Worm (Caenorhabditis elegans): ENCODE measurements around the gene aipr-1.

The aipr-1 gene

DNA sequence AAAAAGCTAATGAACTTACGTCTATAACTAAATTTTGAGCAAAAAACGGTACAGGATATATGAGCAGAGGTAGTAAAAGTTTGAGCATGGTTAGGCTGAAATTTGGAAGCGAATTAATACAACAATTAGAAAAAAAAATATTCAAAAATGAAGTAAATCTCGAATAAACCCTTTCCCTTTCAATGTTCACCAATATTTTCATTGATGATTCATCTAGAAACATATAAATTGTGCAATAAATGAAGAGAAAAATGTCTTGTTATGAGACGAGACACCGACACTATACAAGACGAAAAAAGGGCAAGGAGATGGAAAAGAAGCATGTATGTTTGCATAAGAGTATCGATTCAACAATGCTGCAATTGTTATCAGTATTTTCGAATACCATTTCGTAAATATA is 31.3 kb upstream of the aipr-1 start, which contains the start of gene F54H5.14:
Gene F54H5.14, minus strand, starts transcription at position 101 of the 400 bp plus-strand sequence.
- no peak for TF ChIP-seq tab-1 (GFP tag; IDR thresholded peaks at IDR 0.05)
- TF ChIP-seq ztf-23 (GFP tag; IDR thresholded peaks at IDR 0.05) = no peak
- no peak for TF ChIP-seq cog-1 (tag; optimal IDR thresholded peaks at IDR 0.05)
- no peak for TF ChIP-seq ztf-29 (GFP tag; IDR thresholded peaks at IDR 0.05)
- no peak for TF ChIP-seq ref-1 (GFP tag; conservative IDR thresholded peaks at IDR 0.05)
- no peak for TF ChIP-seq T22C8.4 (GFP tag; IDR thresholded peaks at IDR 0.05)
- no peak for TF ChIP-seq klf-2 (GFP tag; conservative IDR thresholded peaks at IDR 0.05)
- TF ChIP-seq flt-1 (GFP tag; IDR thresholded peaks at IDR 0.05) = no peak
- no peak for TF ChIP-seq med-1 (GFP tag; optimal IDR thresholded peaks at IDR 0.05; ENCODE audit: insufficient read depth)

DNA sequence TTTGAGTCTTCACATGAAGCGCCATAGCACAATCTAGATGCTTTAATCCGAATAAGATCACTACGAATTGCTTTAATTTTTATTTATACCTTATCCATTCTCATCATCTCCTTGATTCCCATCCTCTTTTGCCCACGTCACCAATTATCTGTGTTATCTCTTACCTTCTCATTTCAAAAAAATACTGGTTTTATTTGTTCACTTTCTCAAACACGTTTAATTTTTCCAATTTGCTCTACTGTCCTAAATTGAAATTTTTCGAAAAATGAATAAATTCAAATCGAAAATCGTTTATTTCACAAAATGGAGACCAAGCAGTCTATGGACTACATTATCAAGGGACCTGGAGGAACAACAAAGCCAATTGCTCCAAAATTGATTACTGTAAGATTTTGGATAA is 27.8 kb upstream of the aipr-1 start, which contains the start of gene F54H5.3:
Gene F54H5.3, plus strand, starts transcription at position 301 of the 400 bp plus-strand sequence.
- TF ChIP-seq ztf-23 (GFP tag; IDR thresholded peaks at IDR 0.05) (no peak), cog-1 (tag; optimal IDR thresholded peaks at IDR 0.05) (no peak), med-1 (GFP tag; optimal IDR thresholded peaks at IDR 0.05; ENCODE audit: insufficient read depth) (no peak), klf-2 (GFP tag; conservative IDR thresholded peaks at IDR 0.05) (no peak), T22C8.4 (GFP tag; IDR thresholded peaks at IDR 0.05) (no peak)

DNA sequence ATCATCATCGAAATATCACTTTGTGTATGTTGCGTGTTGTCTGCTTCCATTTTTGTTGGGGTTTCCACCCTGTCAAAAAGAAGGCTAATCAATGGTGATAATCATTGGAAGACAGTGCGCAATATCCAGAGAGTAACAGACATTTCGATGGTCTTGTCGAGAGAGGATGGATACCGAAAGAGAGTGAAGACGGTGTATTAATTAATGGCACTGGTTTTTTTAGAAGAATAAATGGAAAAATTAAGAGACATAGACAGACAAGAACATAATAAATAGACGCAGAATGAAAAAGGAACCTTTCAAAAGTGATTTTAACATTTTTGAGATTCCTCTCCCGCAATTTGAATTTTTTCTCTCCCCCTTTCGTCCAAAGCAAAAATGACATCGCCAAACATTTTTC is 25.0 kb upstream of the aipr-1 start:
- no peak for TF ChIP-seq ztf-23 (GFP tag; IDR thresholded peaks at IDR 0.05)
- TF ChIP-seq ztf-29 (GFP tag; IDR thresholded peaks at IDR 0.05) = no peak
- no peak for TF ChIP-seq T22C8.4 (GFP tag; IDR thresholded peaks at IDR 0.05)
- no peak for TF ChIP-seq med-1 (GFP tag; optimal IDR thresholded peaks at IDR 0.05; ENCODE audit: insufficient read depth)
- no peak for TF ChIP-seq ref-1 (GFP tag; conservative IDR thresholded peaks at IDR 0.05)
- no peak for TF ChIP-seq cog-1 (tag; optimal IDR thresholded peaks at IDR 0.05)
- no peak for TF ChIP-seq klf-2 (GFP tag; conservative IDR thresholded peaks at IDR 0.05)
- no peak for TF ChIP-seq flt-1 (GFP tag; IDR thresholded peaks at IDR 0.05)
- TF ChIP-seq tab-1 (GFP tag; IDR thresholded peaks at IDR 0.05) = no peak

DNA sequence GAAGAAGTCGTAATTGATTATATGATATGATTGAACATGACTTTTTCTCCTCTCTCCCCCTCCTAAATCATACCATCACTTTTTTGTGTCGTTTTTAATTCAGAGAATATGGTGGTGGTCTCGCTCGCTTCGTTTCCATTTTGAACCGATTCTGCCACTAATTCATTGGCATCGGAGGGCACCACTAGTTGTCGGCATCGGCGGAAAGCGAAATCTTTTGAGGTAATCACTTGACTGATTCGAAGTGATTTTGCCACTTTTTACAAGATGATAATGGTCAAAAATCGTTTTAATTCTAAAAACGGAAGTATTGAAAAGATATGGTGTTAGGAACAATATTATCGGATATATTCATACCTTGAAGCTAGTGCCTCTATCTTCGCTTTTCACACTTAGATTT is 22.7 kb upstream of the aipr-1 start, which contains the start of gene klf-3:
Gene klf-3, plus strand, starts transcription at position 109 of the 400 bp plus-strand sequence.
- TF ChIP-seq cog-1 (tag; optimal IDR thresholded peaks at IDR 0.05) = no peak
- no peak for TF ChIP-seq ztf-29 (GFP tag; IDR thresholded peaks at IDR 0.05)
- TF ChIP-seq ref-1 (GFP tag; conservative IDR thresholded peaks at IDR 0.05) = no peak
- TF ChIP-seq flt-1 (GFP tag; IDR thresholded peaks at IDR 0.05) = no peak
- TF ChIP-seq ztf-23 (GFP tag; IDR thresholded peaks at IDR 0.05) = no peak
- TF ChIP-seq T22C8.4 (GFP tag; IDR thresholded peaks at IDR 0.05) = no peak

DNA sequence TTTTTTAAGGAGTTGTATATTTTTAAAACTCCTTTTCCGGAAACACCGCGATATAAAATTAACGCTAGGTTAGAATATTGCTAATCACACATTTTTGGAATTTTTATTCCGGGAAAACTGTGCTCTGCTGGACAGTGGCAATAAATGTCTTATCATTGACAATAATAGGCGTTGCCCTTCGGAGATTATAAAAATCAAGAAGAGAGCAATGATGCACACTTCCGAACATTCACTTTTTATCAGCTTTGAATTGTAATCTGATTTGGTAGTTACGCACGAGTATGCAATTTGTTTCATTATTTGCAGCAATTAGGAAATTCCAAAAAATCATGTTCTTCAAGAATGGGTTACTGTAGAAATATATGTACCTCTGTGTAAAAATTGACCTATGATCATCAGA is 22.1 kb upstream of the aipr-1 start:
- TF ChIP-seq cog-1 (tag; optimal IDR thresholded peaks at IDR 0.05) (no peak), ztf-29 (GFP tag; IDR thresholded peaks at IDR 0.05) (no peak), flt-1 (GFP tag; IDR thresholded peaks at IDR 0.05) (no peak)

DNA sequence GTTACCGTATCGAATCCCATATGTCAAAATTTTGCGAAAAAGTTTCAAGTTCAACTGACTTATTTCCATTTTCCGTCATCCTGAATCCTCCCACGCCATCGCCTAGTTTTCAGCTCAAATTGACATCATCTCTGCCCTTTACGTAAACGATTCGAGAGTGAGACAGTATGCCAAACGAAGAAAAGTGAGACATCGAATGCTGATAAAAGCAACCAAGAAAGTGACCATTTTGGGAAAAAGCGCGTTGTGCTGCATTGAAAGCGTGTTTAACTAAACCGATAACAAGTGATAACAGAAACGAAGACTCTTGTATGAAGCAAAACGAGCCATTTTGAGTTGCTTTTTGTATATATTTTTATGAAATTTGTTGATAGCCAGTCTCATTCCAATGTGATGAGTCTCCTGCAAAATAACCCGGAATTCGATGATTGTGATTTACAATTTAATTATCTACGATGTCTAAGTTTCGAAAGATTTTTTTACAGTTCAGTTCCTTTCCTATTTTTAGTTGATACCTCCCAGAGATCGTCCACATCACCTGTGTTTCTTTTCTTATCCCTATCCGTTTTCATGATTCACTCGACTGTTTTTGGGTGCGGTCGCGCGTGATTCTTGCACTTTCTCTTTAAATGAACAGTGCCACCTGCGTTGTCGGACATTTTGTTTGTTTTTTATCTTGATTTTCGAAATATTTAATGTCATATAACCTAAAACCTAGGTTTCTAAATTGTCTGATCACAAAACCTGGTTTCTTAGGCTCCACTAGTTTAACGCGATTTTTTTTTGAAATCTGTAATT is 21.4 kb upstream of the aipr-1 start:
- TF ChIP-seq ref-1 (GFP tag; conservative IDR thresholded peaks at IDR 0.05) (no peak), med-1 (GFP tag; optimal IDR thresholded peaks at IDR 0.05; ENCODE audit: insufficient read depth) (no peak), T22C8.4 (GFP tag; IDR thresholded peaks at IDR 0.05) (no peak), flt-1 (GFP tag; IDR thresholded peaks at IDR 0.05) (no peak), ztf-29 (GFP tag; IDR thresholded peaks at IDR 0.05) (no peak), cog-1 (tag; optimal IDR thresholded peaks at IDR 0.05) (no peak), tab-1 (GFP tag; IDR thresholded peaks at IDR 0.05) (no peak), ztf-23 (GFP tag; IDR thresholded peaks at IDR 0.05) (no peak), klf-2 (GFP tag; conservative IDR thresholded peaks at IDR 0.05) (no peak)

DNA sequence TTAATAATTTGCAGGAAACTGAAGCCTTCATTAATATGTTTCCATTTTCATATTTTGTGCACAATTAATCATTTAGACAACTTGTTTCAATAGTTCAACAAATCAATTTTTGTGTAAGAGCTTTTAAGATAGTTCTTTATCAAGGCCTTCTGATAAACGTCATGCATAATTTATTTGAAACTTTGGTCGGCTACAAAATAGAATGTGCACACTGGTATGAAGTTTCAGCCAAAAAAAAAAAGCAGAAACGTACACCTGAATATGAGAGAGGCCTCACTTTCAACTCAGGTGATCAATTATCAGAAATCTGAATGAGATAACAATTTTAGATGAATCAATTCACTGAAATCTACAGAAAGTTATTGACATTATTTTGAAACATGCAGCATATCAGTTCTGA is 20.4 kb upstream of the aipr-1 start:
- TF ChIP-seq tab-1 (GFP tag; IDR thresholded peaks at IDR 0.05) (no peak), ref-1 (GFP tag; conservative IDR thresholded peaks at IDR 0.05) (no peak), T22C8.4 (GFP tag; IDR thresholded peaks at IDR 0.05) (no peak), med-1 (GFP tag; optimal IDR thresholded peaks at IDR 0.05; ENCODE audit: insufficient read depth) (no peak), cog-1 (tag; optimal IDR thresholded peaks at IDR 0.05) (no peak), ztf-29 (GFP tag; IDR thresholded peaks at IDR 0.05) (no peak), klf-2 (GFP tag; conservative IDR thresholded peaks at IDR 0.05) (no peak), ztf-23 (GFP tag; IDR thresholded peaks at IDR 0.05) (no peak)

DNA sequence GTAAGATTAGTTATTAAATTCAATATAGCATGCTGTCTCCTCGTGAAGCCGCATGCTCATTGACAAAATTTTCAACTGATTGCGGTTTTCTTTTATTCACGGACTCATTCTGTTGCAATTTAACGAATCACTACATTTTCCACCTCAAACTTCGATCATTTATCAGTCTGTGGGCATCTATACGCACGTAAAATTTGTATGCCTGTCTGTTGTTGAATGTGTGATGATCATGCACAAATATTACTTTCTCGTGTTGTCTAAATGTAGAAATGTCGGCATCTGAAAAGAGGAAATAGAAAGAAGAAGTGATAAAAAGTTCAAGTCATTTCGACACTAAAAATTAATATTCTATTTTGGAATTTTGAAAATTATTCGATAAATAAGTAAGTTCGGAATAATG is 18.5 kb upstream of the aipr-1 start:
- TF ChIP-seq ref-1 (GFP tag; conservative IDR thresholded peaks at IDR 0.05) (no peak), flt-1 (GFP tag; IDR thresholded peaks at IDR 0.05) (no peak), ztf-29 (GFP tag; IDR thresholded peaks at IDR 0.05) (no peak), med-1 (GFP tag; optimal IDR thresholded peaks at IDR 0.05; ENCODE audit: insufficient read depth) (no peak), klf-2 (GFP tag; conservative IDR thresholded peaks at IDR 0.05) (no peak), tab-1 (GFP tag; IDR thresholded peaks at IDR 0.05) (no peak), T22C8.4 (GFP tag; IDR thresholded peaks at IDR 0.05) (no peak)

DNA sequence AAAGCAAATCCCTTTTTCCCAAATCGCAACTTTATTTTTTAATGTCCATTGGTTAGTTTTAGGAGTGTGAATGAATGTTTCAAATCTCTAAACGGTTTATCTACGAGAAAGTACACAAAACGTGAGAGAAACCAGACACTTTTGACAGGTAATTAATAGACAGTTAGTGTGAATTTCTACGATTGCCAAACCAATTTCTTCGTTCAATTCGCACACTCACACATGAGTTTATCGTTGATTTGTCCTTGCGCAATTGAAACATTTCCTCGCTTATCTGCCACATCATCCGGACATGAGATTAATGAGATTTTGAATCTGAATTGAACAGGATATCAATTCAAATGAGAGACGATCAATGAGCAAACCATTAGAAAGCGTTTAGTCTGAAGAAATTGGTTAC is 16.2 kb upstream of the aipr-1 start:
- no peak for TF ChIP-seq med-1 (GFP tag; optimal IDR thresholded peaks at IDR 0.05; ENCODE audit: insufficient read depth)
- no peak for TF ChIP-seq flt-1 (GFP tag; IDR thresholded peaks at IDR 0.05)
- no peak for TF ChIP-seq tab-1 (GFP tag; IDR thresholded peaks at IDR 0.05)
- no peak for TF ChIP-seq cog-1 (tag; optimal IDR thresholded peaks at IDR 0.05)
- TF ChIP-seq ztf-29 (GFP tag; IDR thresholded peaks at IDR 0.05) = no peak
- TF ChIP-seq T22C8.4 (GFP tag; IDR thresholded peaks at IDR 0.05) = no peak
- no peak for TF ChIP-seq klf-2 (GFP tag; conservative IDR thresholded peaks at IDR 0.05)
- no peak for TF ChIP-seq ztf-23 (GFP tag; IDR thresholded peaks at IDR 0.05)
- no peak for TF ChIP-seq ref-1 (GFP tag; conservative IDR thresholded peaks at IDR 0.05)

DNA sequence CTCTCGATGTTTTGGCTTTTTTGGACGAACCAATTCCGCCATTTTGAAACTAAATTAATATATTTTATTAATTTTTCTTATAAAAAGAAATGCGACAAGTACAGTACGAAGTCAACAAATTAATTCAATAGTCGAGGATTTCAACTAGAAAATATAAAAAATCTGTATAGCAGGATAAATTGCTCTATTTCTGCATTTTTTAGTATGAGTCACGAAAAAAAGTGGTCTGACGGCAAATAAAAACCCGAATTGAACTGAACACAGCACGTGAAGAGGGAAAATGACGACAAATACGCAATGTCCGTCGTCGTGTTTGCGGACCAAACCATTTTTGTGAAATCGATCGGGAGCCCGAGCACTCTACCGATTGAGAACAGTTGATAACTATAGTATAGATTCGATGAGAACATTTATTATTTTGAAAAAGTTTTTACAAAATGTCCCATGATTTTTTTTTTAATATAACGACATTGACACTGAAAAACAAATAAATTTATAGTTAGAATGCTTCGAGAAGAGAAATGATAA is 15.3 kb upstream of the aipr-1 start, which contains the start of gene epg-5:
Gene epg-5, minus strand, starts transcription at position 51 of the 528 bp plus-strand sequence.
- TF ChIP-seq ztf-23 (GFP tag; IDR thresholded peaks at IDR 0.05) (no peak), T22C8.4 (GFP tag; IDR thresholded peaks at IDR 0.05) (peak; percentile 51; the same call in 1 of the 2 replicates), klf-2 (GFP tag; conservative IDR thresholded peaks at IDR 0.05) (no peak)

Data from whole organism, midembryonic.